Worm (Caenorhabditis elegans) whole organism, L1 larva: ENCODE measurements around the gene tbc-20.

Source experiments
- C04F5.9 ChIP-seq: sonication (generic microtip); optimal IDR thresholded peaks from 2 replicates; lab custom pipeline; 2016; ENCODE audit warnings: missing genetic modification characterization, missing compliant biosample characterization
- aha-1 ChIP-seq: fragments of 150-350 bp; optimal IDR thresholded peaks from 2 replicates; lab custom pipeline; 2014; ENCODE audit warnings: missing biosample characterization, missing genetic modification characterization
- aly-2 ChIP-seq: fragments of 150-350 bp; optimal IDR thresholded peaks from 2 replicates; lab custom pipeline; 2014; ENCODE audit warnings: missing biosample characterization, missing genetic modification characterization
- ama-1 ChIP-seq: fragments of 150-350 bp; optimal IDR thresholded peaks from 2 replicates; lab custom pipeline; 2014
- blmp-1 ChIP-seq: fragments of 150-350 bp; optimal IDR thresholded peaks from 2 replicates; lab custom pipeline; 2014; ENCODE audit warnings: missing biosample characterization, missing genetic modification characterization
- ceh-63 ChIP-seq: fragments of 200-800 bp; sonication (Bioruptor generic); optimal IDR thresholded peaks from 2 replicates; lab custom pipeline; 2018; ENCODE audit warnings: mild to moderate bottlenecking, missing genetic modification characterization, missing compliant biosample characterization
- ceh-8 ChIP-seq: fragments of 200-800 bp; sonication (Bioruptor generic); optimal IDR thresholded peaks from 2 replicates; lab custom pipeline; 2018; ENCODE audit warnings: mild to moderate bottlenecking, missing genetic modification characterization, moderate library complexity, missing compliant biosample characterization
- ceh-88 ChIP-seq: fragments of 200-800 bp; sonication (Bioruptor generic); IDR thresholded peaks from 2 replicates; pipeline ENCODE4 v1.3.6; 2022; ENCODE audit warnings: missing genetic modification characterization, missing compliant biosample characterization
- dpl-1 ChIP-seq, 3 experiments: fragments of 150-350 bp in 2 of 3; sonication (generic microtip) in 1 of 3; optimal IDR thresholded peaks; 2 replicates each; lab custom pipeline; 2014 to 2017; ENCODE audit warnings: missing biosample characterization in 3 of 3, missing genetic modification characterization in 3 of 3, missing genetic modification reagents in 3 of 3
- efl-1 ChIP-seq, 4 experiments: fragments of 150-350 bp; optimal IDR thresholded peaks in 3 of 4; peaks in 1 of 4; 1 replicate in 1 of 4; 2 replicates in 3 of 4; lab custom pipeline; 2014; ENCODE audit warnings: missing biosample characterization in 2 of 4, missing genetic modification characterization in 2 of 4, missing genetic modification reagents in 2 of 4
- efl-3 ChIP-seq: fragments of 200-800 bp; sonication (Bioruptor generic); optimal IDR thresholded peaks from 2 replicates; lab custom pipeline; 2018; ENCODE audit warnings: mild to moderate bottlenecking, missing genetic modification characterization, missing compliant biosample characterization
- elt-3 ChIP-seq, 6 experiments: fragments of 150-350 bp in 1 of 6; sonication (generic microtip); optimal IDR thresholded peaks; 2 replicates each; lab custom pipeline; 2017 to 2018; ENCODE audit warnings: missing biosample characterization in 6 of 6, missing genetic modification characterization in 6 of 6, inconsistent platforms in 1 of 6
- fkh-8 ChIP-seq: sonication (generic microtip); optimal IDR thresholded peaks from 2 replicates; lab custom pipeline; 2016; ENCODE audit warnings: mild to moderate bottlenecking, missing genetic modification characterization, missing compliant biosample characterization
- grh-1 ChIP-seq: fragments of 200-800 bp; sonication (Bioruptor generic); IDR thresholded peaks from 2 replicates; pipeline ENCODE4 v1.3.6; 2022; ENCODE audit warnings: missing genetic modification reagents, missing genetic modification characterization, missing compliant biosample characterization
- hlh-17 ChIP-seq: fragments of 200-800 bp; sonication (Bioruptor generic); optimal IDR thresholded peaks from 2 replicates; lab custom pipeline; 2018; ENCODE audit warnings: missing genetic modification characterization, mild to moderate bottlenecking, missing compliant biosample characterization, moderate library complexity, borderline replicate concordance
- irx-1 ChIP-seq: sonication (generic microtip); optimal IDR thresholded peaks from 2 replicates; lab custom pipeline; 2016; ENCODE audit warnings: missing genetic modification characterization, missing compliant biosample characterization
- isw-1 ChIP-seq: fragments of 200-800 bp; sonication (Bioruptor generic); IDR thresholded peaks from 2 replicates; pipeline ENCODE4 v1.3.6; 2022; ENCODE audit warnings: missing genetic modification characterization, missing compliant biosample characterization
- jun-1 ChIP-seq: fragments of 150-350 bp; optimal IDR thresholded peaks from 2 replicates; lab custom pipeline; 2014; ENCODE audit warnings: missing biosample characterization, missing genetic modification reagents, missing genetic modification characterization
- lin-35 ChIP-seq, 2 experiments: fragments of 150-350 bp; optimal IDR thresholded peaks; 2 replicates each; lab custom pipeline; 2014; ENCODE audit warnings: missing biosample characterization in 2 of 2, missing genetic modification characterization in 2 of 2, missing genetic modification reagents in 2 of 2
- lsy-2 ChIP-seq, 2 experiments: fragments of 150-350 bp; optimal IDR thresholded peaks; 2 replicates each; lab custom pipeline; 2014; ENCODE audit warnings: missing biosample characterization in 2 of 2, missing genetic modification characterization in 2 of 2
- mef-2 ChIP-seq: fragments of 150-350 bp; optimal IDR thresholded peaks from 2 replicates; lab custom pipeline; 2014; ENCODE audit warnings: missing biosample characterization, missing genetic modification characterization
- nhr-12 ChIP-seq: sonication (generic microtip); optimal IDR thresholded peaks from 2 replicates; lab custom pipeline; 2017; ENCODE audit warnings: missing biosample characterization, missing genetic modification characterization
- nhr-19 ChIP-seq: fragments of 200-800 bp; sonication (Bioruptor generic); conservative IDR thresholded peaks from 2 replicates; pipeline ENCODE4 v1.3.6; 2022; ENCODE audit warnings: missing genetic modification characterization, missing compliant biosample characterization
- nhr-76 ChIP-seq: sonication (generic microtip); optimal IDR thresholded peaks from 2 replicates; lab custom pipeline; 2017; ENCODE audit warnings: missing biosample characterization, missing genetic modification characterization
- nhr-85 ChIP-seq: sonication (generic microtip); peaks from one replicate; lab custom pipeline; 2016; ENCODE audit warnings: missing genetic modification characterization, inconsistent platforms, missing compliant biosample characterization
- pax-3 ChIP-seq: fragments of 200-800 bp; sonication (Bioruptor generic); optimal IDR thresholded peaks from 2 replicates; lab custom pipeline; 2018; ENCODE audit warnings: mild to moderate bottlenecking, missing genetic modification characterization, moderate library complexity, missing compliant biosample characterization
- skn-1 ChIP-seq: fragments of 150-350 bp; optimal IDR thresholded peaks from 2 replicates; lab custom pipeline; 2014; ENCODE audit warnings: missing biosample characterization, missing genetic modification characterization
- sox-4 ChIP-seq: sonication (generic microtip); optimal IDR thresholded peaks from 2 replicates; lab custom pipeline; 2016; ENCODE audit warnings: missing genetic modification characterization, missing compliant biosample characterization
- sup-37 ChIP-seq: fragments of 200-800 bp; sonication (Bioruptor generic); optimal IDR thresholded peaks from 2 replicates; lab custom pipeline; 2018; ENCODE audit warnings: mild to moderate bottlenecking, missing genetic modification characterization, missing compliant biosample characterization
- swsn-7 ChIP-seq: sonication (generic microtip); optimal IDR thresholded peaks from 2 replicates; lab custom pipeline; 2016; ENCODE audit warnings: missing genetic modification characterization, missing compliant biosample characterization
- tbx-2 ChIP-seq: sonication (generic microtip); optimal IDR thresholded peaks from 2 replicates; lab custom pipeline; 2016; ENCODE audit warnings: missing genetic modification characterization, missing compliant biosample characterization
- unc-62 ChIP-seq: fragments of 150-350 bp; optimal IDR thresholded peaks from 2 replicates; lab custom pipeline; 2014; ENCODE audit warnings: missing biosample characterization, missing genetic modification reagents, missing genetic modification characterization
- vab-15 ChIP-seq: sonication (generic microtip); optimal IDR thresholded peaks from 2 replicates; lab custom pipeline; 2017; ENCODE audit warnings: missing genotype, mild to moderate bottlenecking, missing genetic modification characterization, missing compliant biosample characterization
- xbp-1 ChIP-seq: sonication (generic microtip); optimal IDR thresholded peaks from 2 replicates; lab custom pipeline; 2016; ENCODE audit warnings: missing genetic modification characterization, missing compliant biosample characterization
- zag-1 ChIP-seq: fragments of 150-350 bp; optimal IDR thresholded peaks from 2 replicates; lab custom pipeline; 2014; ENCODE audit warnings: missing biosample characterization, missing genetic modification characterization
- zip-4 ChIP-seq: fragments of 200-800 bp; sonication (Bioruptor generic); optimal IDR thresholded peaks from 2 replicates; lab custom pipeline; 2018; ENCODE audit warnings: mild to moderate bottlenecking, missing genetic modification characterization, moderate library complexity, missing compliant biosample characterization

tbc-20 gene

DNA sequence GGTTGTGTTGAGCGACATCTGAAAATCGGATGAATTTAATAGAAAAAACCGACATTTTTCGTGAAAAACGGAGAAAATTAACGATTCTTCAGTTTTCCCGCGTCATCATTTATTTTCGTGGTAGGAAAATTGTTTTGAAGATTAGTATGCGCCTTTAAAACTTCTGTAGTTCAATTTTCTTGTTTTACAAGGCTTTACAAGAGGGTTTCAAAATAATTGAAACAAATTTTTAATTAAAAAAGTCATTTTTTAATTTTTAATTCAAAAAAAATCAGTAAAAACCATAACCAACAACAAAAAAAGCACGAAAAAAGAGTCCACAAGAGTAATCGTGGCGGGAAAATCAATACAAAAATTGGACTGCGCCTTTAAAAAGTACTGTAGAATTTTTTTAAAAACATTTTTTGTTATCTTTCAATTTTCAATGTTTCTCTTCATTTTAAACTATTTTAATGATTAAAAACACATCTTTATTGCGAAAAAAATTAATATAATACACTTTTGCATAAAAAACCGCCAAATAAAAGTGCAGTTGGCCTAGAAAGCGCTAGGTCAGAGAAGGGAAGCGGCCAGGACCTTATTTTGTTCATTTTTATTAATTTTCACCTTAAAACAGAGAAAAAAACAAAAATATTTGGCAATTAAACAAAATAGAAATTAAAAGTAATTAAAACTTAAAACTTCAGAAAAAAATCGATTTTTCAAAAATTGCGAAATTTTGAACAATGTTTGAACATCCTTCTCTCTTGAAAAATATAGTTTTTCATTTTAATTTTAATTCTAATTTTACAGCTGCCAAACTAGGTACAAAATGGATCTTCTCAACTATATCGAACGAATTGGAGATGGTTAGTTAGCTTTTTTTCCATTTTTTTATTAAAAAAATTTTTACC lies 44.2 kb upstream of the tbc-20 start, which contains the start of the genes tac-1 and Y54E2A.4:
Gene tac-1 (minus strand): TSS at position 20 of the 893 bp plus-strand sequence.
Gene Y54E2A.4 (plus strand): TSS at position 765 of the 893 bp plus-strand sequence.
- TF ChIP-seq C04F5.9 (tag; lab: Kevin White, UChicago) (no peak), aha-1 (tag; lab: Kevin White, UChicago) (no peak), lsy-2 (tag; optimal IDR thresholded peaks at IDR 0.05; lab: Kevin White, UChicago) (peak in 1 of 2 experiments; percentile 38), zip-4 (no peak), dpl-1 (GFP tag; optimal IDR thresholded peaks at IDR 0.05; lab: Kevin White, UChicago) (peak; percentile 6 to 56 (median 11)), skn-1 (tag; lab: Kevin White, UChicago) (peak; percentile 28), efl-1 (optimal IDR thresholded peaks at IDR 0.05; lab: Kevin White, UChicago) (peak in 1 of 2 experiments; percentile 24), efl-1 (GFP tag; optimal IDR thresholded peaks at IDR 0.05 in 1 of 2; lab: Kevin White, UChicago) (peak in 1 of 2 experiments; percentile 30), unc-62 (GFP tag; lab: Kevin White, UChicago) (no peak), pax-3 (tag; lab: Kevin White, UChicago) (no peak), vab-15 (tag; lab: Kevin White, UChicago) (no peak), lin-35 (GFP tag; optimal IDR thresholded peaks at IDR 0.05; lab: Kevin White, UChicago) (peak in 1 of 2 experiments; percentile 33), nhr-85 (no peak)

DNA sequence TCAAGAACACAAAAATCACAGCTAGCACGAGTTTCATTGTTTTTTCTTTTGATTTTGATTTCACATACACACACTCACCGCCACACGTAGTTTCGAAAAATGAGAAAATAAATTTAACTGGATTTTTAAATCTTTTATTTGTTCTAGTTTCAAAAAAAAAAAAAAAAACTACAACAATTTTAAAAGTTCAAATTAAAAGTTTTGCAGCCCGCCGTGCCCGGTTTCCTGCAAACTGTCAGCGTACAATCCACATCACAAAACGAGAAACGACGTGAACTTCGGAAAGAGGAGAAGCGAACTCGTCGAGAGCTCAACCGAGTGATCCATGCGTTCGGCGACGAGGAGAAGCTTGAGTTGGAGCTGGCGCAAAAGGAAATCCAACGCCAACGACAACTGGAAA lies 40.6 kb upstream of the tbc-20 start, which contains the start of gene Y54E2A.5:
Gene Y54E2A.5 (minus strand): TSS at position 101 of the 400 bp plus-strand sequence.
- TF ChIP-seq jun-1 (tag; lab: Kevin White, UChicago): no peak
- TF ChIP-seq tbx-2: no peak
- TF ChIP-seq swsn-7 (tag; lab: Kevin White, UChicago): no peak
- no peak for TF ChIP-seq efl-3 (GFP tag; lab: Kevin White, UChicago)
- TF ChIP-seq hlh-17 (GFP tag; lab: Kevin White, UChicago): no peak
- no peak for TF ChIP-seq aly-2 (tag; lab: Kevin White, UChicago)
- TF ChIP-seq ama-1 (lab: Kevin White, UChicago): no peak
- no peak for TF ChIP-seq ceh-63 (GFP tag; lab: Kevin White, UChicago)
- TF ChIP-seq pax-3 (tag; lab: Kevin White, UChicago): no peak
- no peak for TF ChIP-seq mef-2 (tag; lab: Kevin White, UChicago)
- no peak for TF ChIP-seq ceh-88 (GFP tag; lab: Robert Waterston, UW)
- TF ChIP-seq nhr-12 (tag; lab: Kevin White, UChicago): no peak
- TF ChIP-seq irx-1 (tag; lab: Kevin White, UChicago): no peak
- TF ChIP-seq fkh-8 (tag; lab: Kevin White, UChicago): no peak
- TF ChIP-seq xbp-1 (tag; lab: Kevin White, UChicago): no peak
- TF ChIP-seq zag-1 (tag; lab: Kevin White, UChicago): no peak
- TF ChIP-seq, all 84 proteins: peak for 0

DNA sequence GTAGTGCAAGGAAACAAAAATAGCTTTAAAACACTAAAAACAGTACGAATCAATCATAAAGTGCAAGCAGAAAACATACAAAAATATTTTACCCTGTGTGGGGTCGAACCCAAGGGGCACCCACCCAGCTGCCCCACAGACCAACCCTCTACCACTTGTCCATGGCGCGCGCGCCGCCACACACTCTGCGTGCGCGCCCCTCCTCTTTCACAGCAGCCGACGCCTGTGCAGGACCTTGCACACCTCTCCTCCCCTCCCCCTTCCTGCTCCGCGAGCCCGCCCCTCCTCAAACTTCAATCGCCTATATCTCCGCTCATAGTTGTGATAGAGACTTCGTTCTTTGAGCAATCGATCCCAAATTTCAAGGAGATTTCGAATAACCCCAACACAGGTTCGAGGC lies 35.7 kb upstream of the tbc-20 start:
- peak; percentile 21; the same call in 1 of the 2 replicates for TF ChIP-seq isw-1 (GFP tag; lab: Robert Waterston, UW)
- peak; percentile 64 for TF ChIP-seq nhr-19 (GFP tag; lab: Robert Waterston, UW)

DNA sequence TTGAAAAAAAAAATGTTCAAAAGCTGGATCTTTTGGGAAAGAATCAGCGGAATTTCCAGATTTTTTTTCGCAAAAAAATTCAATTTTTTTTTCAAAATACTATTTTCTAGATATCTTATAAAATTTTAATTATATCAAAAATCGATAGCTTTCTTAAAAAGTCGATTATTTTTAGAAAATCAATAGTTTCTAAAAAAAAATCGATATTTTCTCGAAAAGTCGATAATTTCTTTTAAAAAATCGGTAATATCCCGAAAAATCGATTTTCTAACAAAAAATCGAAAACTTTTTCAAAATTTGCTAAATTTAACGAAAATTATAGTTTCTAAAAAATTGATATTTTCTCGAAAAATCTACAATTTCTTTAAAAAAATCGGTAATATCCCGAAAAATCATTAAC lies 29.5 kb upstream of the tbc-20 start:
- TF ChIP-seq ceh-8 (GFP tag; lab: Kevin White, UChicago) (no peak), nhr-76 (no peak)

DNA sequence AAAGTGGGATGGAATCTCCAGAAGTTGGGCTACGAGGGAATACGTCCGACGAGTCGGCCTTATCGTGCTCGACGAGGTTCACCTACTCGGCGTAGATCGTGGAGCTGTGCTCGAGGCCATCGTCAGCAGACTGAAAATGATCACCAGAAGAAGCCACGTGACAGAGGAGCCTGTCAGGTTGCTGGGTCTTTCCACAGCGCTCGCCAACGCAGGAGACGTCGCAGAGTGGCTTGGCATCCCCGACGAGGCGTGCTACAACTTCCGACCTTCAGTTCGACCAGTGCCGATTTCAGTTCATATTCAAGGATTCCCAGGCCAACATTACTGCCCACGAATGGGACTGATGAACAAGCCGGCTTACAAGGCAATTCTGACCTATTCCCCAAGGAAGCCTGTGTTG lies 27.2 kb upstream of the tbc-20 start:
- no peak for TF ChIP-seq lsy-2 (tag; optimal IDR thresholded peaks at IDR 0.05; lab: Kevin White, UChicago)
- no peak for TF ChIP-seq sup-37 (GFP tag; lab: Kevin White, UChicago)
- no peak for TF ChIP-seq nhr-12 (tag; lab: Kevin White, UChicago)
- TF ChIP-seq blmp-1: no peak
- TF ChIP-seq grh-1 (GFP tag; lab: Robert Waterston, UW): no peak
- TF ChIP-seq efl-3 (GFP tag; lab: Kevin White, UChicago): no peak
- TF ChIP-seq ceh-8 (GFP tag; lab: Kevin White, UChicago): no peak
- no peak for TF ChIP-seq pax-3 (tag; lab: Kevin White, UChicago)
- TF ChIP-seq dpl-1 (GFP tag; optimal IDR thresholded peaks at IDR 0.05; lab: Kevin White, UChicago): no peak
- no peak for TF ChIP-seq elt-3 (tag; optimal IDR thresholded peaks at IDR 0.05; lab: Kevin White, UChicago)
- no peak for TF ChIP-seq sox-4 (tag; lab: Kevin White, UChicago)
- TF ChIP-seq, all 84 proteins: peak for 0
